Fruit fly (Drosophila melanogaster): ENCODE measurements around the gene CG3434.

CG3434 gene

dm6 chr3L:9497249-9497648 lies 36.6 kb upstream of the CG3434 start:
- TF ChIP-seq toe (GFP tag; optimal IDR thresholded peaks at IDR 0.05), result no peak
- no peak for TF ChIP-seq CG12768 (GFP tag; optimal IDR thresholded peaks at IDR 0.05)
- TF ChIP-seq Hr96 (GFP tag; optimal IDR thresholded peaks at IDR 0.05), result no peak
- peak; percentile 7 for TF ChIP-seq bab1 (GFP tag; optimal IDR thresholded peaks at IDR 0.05)
- no peak for TF ChIP-seq CG5204 (GFP tag; optimal IDR thresholded peaks at IDR 0.05)
- no peak for TF ChIP-seq ovo (GFP tag; optimal IDR thresholded peaks at IDR 0.05)
- TF ChIP-seq Crg-1 (GFP tag; optimal IDR thresholded peaks at IDR 0.05), result no peak
- no peak for TF ChIP-seq CG33017 (tag; optimal IDR thresholded peaks at IDR 0.05)
- no peak for TF ChIP-seq pad (GFP tag; optimal IDR thresholded peaks at IDR 0.05)
- TF ChIP-seq tj (GFP tag; optimal IDR thresholded peaks at IDR 0.05), result peak; percentile 100

- TF ChIP-seq pad (GFP tag; optimal IDR thresholded peaks at IDR 0.05), result no peak
- TF ChIP-seq CG11617 (GFP tag; optimal IDR thresholded peaks at IDR 0.05), result no peak
- no peak for TF ChIP-seq CG33017 (tag; optimal IDR thresholded peaks at IDR 0.05)
- TF ChIP-seq CG12768 (GFP tag; optimal IDR thresholded peaks at IDR 0.05), result no peak
- no peak for TF ChIP-seq tj (GFP tag; optimal IDR thresholded peaks at IDR 0.05)
- no peak for TF ChIP-seq CG5204 (GFP tag; optimal IDR thresholded peaks at IDR 0.05)
- no peak for TF ChIP-seq Clk (GFP tag; optimal IDR thresholded peaks at IDR 0.05)
- no peak for TF ChIP-seq CG7045 (GFP tag; optimal IDR thresholded peaks at IDR 0.05)
- no peak for TF ChIP-seq Mnt (GFP tag; optimal IDR thresholded peaks at IDR 0.05)
- TF ChIP-seq Crg-1 (GFP tag; optimal IDR thresholded peaks at IDR 0.05), result no peak
- no peak for TF ChIP-seq Hr96 (GFP tag; optimal IDR thresholded peaks at IDR 0.05)
- no peak for TF ChIP-seq ovo (GFP tag; optimal IDR thresholded peaks at IDR 0.05)
- no peak for TF ChIP-seq toe (GFP tag; optimal IDR thresholded peaks at IDR 0.05)
These were observed 31.5 kb upstream of the CG3434 start, which contains the start of gene CG32037 for dm6 chr3L:9492115-9492514. TSS of gene CG32037 (minus strand) at chr3L:9492215.

- TF ChIP-seq cnc (optimal IDR thresholded peaks at IDR 0.05) (no peak), Hr96 (GFP tag; optimal IDR thresholded peaks at IDR 0.05) (no peak)
These were observed 30.7 kb upstream of the CG3434 start for dm6 chr3L:9491331-9491730.

- TF ChIP-seq pad (GFP tag; optimal IDR thresholded peaks at IDR 0.05) (no peak), CG1620 (GFP tag; optimal IDR thresholded peaks at IDR 0.05) (no peak), tj (GFP tag; optimal IDR thresholded peaks at IDR 0.05) (no peak), cic (GFP tag; optimal IDR thresholded peaks at IDR 0.05) (no peak), bab1 (GFP tag; optimal IDR thresholded peaks at IDR 0.05) (no peak), Hr96 (GFP tag; optimal IDR thresholded peaks at IDR 0.05) (no peak), CG14711 (tag; optimal IDR thresholded peaks at IDR 0.05) (no peak), Mnt (GFP tag; optimal IDR thresholded peaks at IDR 0.05) (no peak), CG11617 (GFP tag; optimal IDR thresholded peaks at IDR 0.05) (no peak), toe (GFP tag; optimal IDR thresholded peaks at IDR 0.05) (no peak), CG33017 (tag; optimal IDR thresholded peaks at IDR 0.05) (no peak), cnc (optimal IDR thresholded peaks at IDR 0.05) (no peak), Clk (GFP tag; optimal IDR thresholded peaks at IDR 0.05) (no peak), CG7101 (tag; optimal IDR thresholded peaks at IDR 0.05) (no peak), ovo (GFP tag; optimal IDR thresholded peaks at IDR 0.05) (no peak), kay (GFP tag; ENCODE audit: borderline replicate concordance) (no peak), CG5204 (GFP tag; optimal IDR thresholded peaks at IDR 0.05) (no peak)
These were observed 29.8 kb upstream of the CG3434 start for dm6 chr3L:9490432-9490831.

dm6 chr3L:9489627-9490026 lies 29.0 kb upstream of the CG3434 start:
- no peak for TF ChIP-seq bab1 (GFP tag; optimal IDR thresholded peaks at IDR 0.05)
- no peak for TF ChIP-seq kay (GFP tag; ENCODE audit: borderline replicate concordance)
- TF ChIP-seq ovo (GFP tag; optimal IDR thresholded peaks at IDR 0.05), result no peak
- no peak for TF ChIP-seq CG14711 (tag; optimal IDR thresholded peaks at IDR 0.05)
- no peak for TF ChIP-seq Clk (GFP tag; optimal IDR thresholded peaks at IDR 0.05)
- TF ChIP-seq Mnt (GFP tag; optimal IDR thresholded peaks at IDR 0.05), result no peak
- no peak for TF ChIP-seq CG5204 (GFP tag; optimal IDR thresholded peaks at IDR 0.05)
- TF ChIP-seq CG11617 (GFP tag; optimal IDR thresholded peaks at IDR 0.05), result no peak
- TF ChIP-seq CG1620 (GFP tag; optimal IDR thresholded peaks at IDR 0.05), result no peak
- TF ChIP-seq CG33017 (tag; optimal IDR thresholded peaks at IDR 0.05), result no peak
- TF ChIP-seq toe (GFP tag; optimal IDR thresholded peaks at IDR 0.05), result no peak
- TF ChIP-seq cnc (optimal IDR thresholded peaks at IDR 0.05), result no peak

- TF ChIP-seq toe (GFP tag; optimal IDR thresholded peaks at IDR 0.05) (no peak), Crg-1 (GFP tag; optimal IDR thresholded peaks at IDR 0.05) (no peak), CG12768 (GFP tag; optimal IDR thresholded peaks at IDR 0.05) (no peak), CG5204 (GFP tag; optimal IDR thresholded peaks at IDR 0.05) (no peak), Hr96 (GFP tag; optimal IDR thresholded peaks at IDR 0.05) (no peak), bab1 (GFP tag; optimal IDR thresholded peaks at IDR 0.05) (no peak), kay (GFP tag; ENCODE audit: borderline replicate concordance) (no peak), Mnt (GFP tag; optimal IDR thresholded peaks at IDR 0.05) (no peak), cic (GFP tag; optimal IDR thresholded peaks at IDR 0.05) (no peak), CG33017 (tag; optimal IDR thresholded peaks at IDR 0.05) (no peak)
These were observed 28.5 kb upstream of the CG3434 start, which contains the start of gene CG32036 for dm6 chr3L:9489133-9489532. TSS of gene CG32036 (minus strand) at chr3L:9489233.

dm6 chr3L:9487586-9487985 lies 27.0 kb upstream of the CG3434 start, which contains the start of gene pall:
TSS of gene pall (minus strand) at chr3L:9487790.
- TF ChIP-seq CG12768 (GFP tag; optimal IDR thresholded peaks at IDR 0.05) (no peak), CG5204 (GFP tag; optimal IDR thresholded peaks at IDR 0.05) (no peak), bab1 (GFP tag; optimal IDR thresholded peaks at IDR 0.05) (peak; percentile 56), cic (GFP tag; optimal IDR thresholded peaks at IDR 0.05) (no peak), Clk (GFP tag; optimal IDR thresholded peaks at IDR 0.05) (no peak), kay (GFP tag; ENCODE audit: borderline replicate concordance) (no peak), Hr96 (GFP tag; optimal IDR thresholded peaks at IDR 0.05) (no peak), Mnt (GFP tag; optimal IDR thresholded peaks at IDR 0.05) (peak; percentile 10), CG7101 (tag; optimal IDR thresholded peaks at IDR 0.05) (peak; percentile 12), toe (GFP tag; optimal IDR thresholded peaks at IDR 0.05) (no peak)

Measured in whole organism, adult.